Worm (Caenorhabditis elegans) whole organism, L4/young adult: ENCODE measurements around the gene rbm-28.

Experiments
- W03F9.2 ChIP-seq: fragments of 150-350 bp; optimal IDR thresholded peaks from 2 replicates; lab custom pipeline; 2014; ENCODE audit warnings: missing biosample characterization, missing genetic modification characterization
- dao-5 ChIP-seq: sonication (generic microtip); optimal IDR thresholded peaks from 2 replicates; lab custom pipeline; 2016; ENCODE audit warnings: missing genotype, missing genetic modification characterization, moderate library complexity, missing compliant biosample characterization
- him-1 ChIP-seq: sonication (generic microtip); optimal IDR thresholded peaks from 2 replicates; lab custom pipeline; 2016; ENCODE audit warnings: missing genotype, missing genetic modification reagents, missing genetic modification characterization, missing compliant biosample characterization

DNA sequence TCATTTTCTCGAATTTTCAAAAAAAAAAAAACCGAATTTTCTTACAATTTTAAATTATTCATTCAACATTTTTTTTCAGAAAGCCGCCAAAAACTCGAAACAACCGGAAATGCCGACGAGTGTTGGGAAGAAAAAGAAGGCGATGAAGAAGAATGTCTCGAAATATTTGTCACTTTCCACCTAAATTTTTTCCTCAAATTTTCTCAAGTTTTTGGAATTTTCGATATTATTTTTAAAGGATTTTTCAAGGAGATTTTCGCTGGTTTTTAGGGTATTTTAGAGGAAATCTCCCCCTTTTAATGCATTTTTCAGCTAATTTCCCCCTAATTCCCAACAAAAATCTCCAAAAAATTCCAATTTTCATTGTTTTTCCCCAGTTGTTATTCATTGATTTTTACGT, 9.1 kb downstream of the rbm-28 start:
- TF ChIP-seq W03F9.2 (no peak), him-1 (tag; lab: Kevin White, UChicago) (no peak), dao-5 (no peak)
